Worm (Caenorhabditis elegans) whole organism, early embryonic: Measurements from ENCODE around the gene ZC132.3.

Source experiments
- F13C5.2 ChIP-seq: sonication (generic microtip); optimal IDR thresholded peaks from 2 replicates; lab custom pipeline; 2017; ENCODE audit warnings: mild to moderate bottlenecking, missing genetic modification characterization, inconsistent platforms, missing compliant biosample characterization
- ama-1 ChIP-seq: fragments of 150-350 bp; optimal IDR thresholded peaks from 2 replicates; lab custom pipeline; 2014
- ceh-13 ChIP-seq: fragments of 200-800 bp; sonication (Bioruptor generic); optimal IDR thresholded peaks from 2 replicates; lab custom pipeline; 2018; ENCODE audit warnings: mild to moderate bottlenecking, missing genetic modification characterization, missing compliant biosample characterization
- hmbx-1 ChIP-seq: sonication (generic microtip); optimal IDR thresholded peaks from 2 replicates; lab custom pipeline; 2016; ENCODE audit warnings: mild to moderate bottlenecking, missing genetic modification characterization, missing compliant biosample characterization
- hnd-1 ChIP-seq: sonication (generic microtip); optimal IDR thresholded peaks from 2 replicates; lab custom pipeline; 2016; ENCODE audit warnings: missing genetic modification characterization, missing compliant biosample characterization

- no peak for TF ChIP-seq ceh-13 (GFP tag; lab: Kevin White, UChicago)
- no peak for TF ChIP-seq F13C5.2 (tag; lab: Kevin White, UChicago)
- TF ChIP-seq ama-1: no peak
- TF ChIP-seq hmbx-1: no peak
- no peak for TF ChIP-seq hnd-1
These were observed 26.3 kb downstream of the ZC132.3 start for ce11 chrV:4273372-4273771.
